Fruit fly (Drosophila melanogaster): Measurements from ENCODE around the gene CG10165.

CG10165 gene

dm6 chr2L:19565233-19565898 is 35.3 kb upstream of the CG10165 start, which contains the start of gene CG13077:
TSS of gene CG13077 (plus strand) at chr2L:19565863.
- TF ChIP-seq insv (optimal IDR thresholded peaks at IDR 0.05), result no peak
- no peak for TF ChIP-seq Myc (optimal IDR thresholded peaks at IDR 0.05)
- TF ChIP-seq ttk (optimal IDR thresholded peaks at IDR 0.05), result no peak
- TF ChIP-seq h (optimal IDR thresholded peaks at IDR 0.05), result no peak

dm6 chr2L:19563029-19563980 is 33.2 kb upstream of the CG10165 start, which contains the start of gene CG13078:
TSS of gene CG13078 (plus strand) at chr2L:19563930.
- TF ChIP-seq ttk (optimal IDR thresholded peaks at IDR 0.05), result no peak
- no peak for TF ChIP-seq h (optimal IDR thresholded peaks at IDR 0.05)
- TF ChIP-seq insv (optimal IDR thresholded peaks at IDR 0.05), result no peak
- no peak for TF ChIP-seq psq (optimal IDR thresholded peaks at IDR 0.05)
- TF ChIP-seq Sin3A (optimal IDR thresholded peaks at IDR 0.05), result no peak
- TF ChIP-seq Myc (optimal IDR thresholded peaks at IDR 0.05), result no peak

DNA sequence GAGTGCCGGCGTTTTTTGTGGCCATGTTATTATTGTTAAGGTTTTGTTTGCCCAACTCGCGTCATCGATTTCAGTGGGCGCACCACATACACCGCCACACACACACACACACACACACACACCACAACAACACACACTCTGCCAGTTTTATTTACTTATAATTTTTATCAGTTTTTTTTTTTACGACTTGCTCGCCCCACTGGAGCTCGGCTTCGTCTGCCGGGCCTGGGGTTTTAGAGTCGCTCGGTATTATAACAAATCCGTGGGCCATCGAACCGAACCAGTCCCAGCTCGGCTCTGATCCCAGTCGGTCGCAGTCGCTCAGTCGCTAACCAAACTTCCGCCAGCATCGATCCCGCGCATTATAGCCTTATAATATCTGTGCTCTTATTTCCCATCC is 19.3 kb upstream of the CG10165 start:
- no peak for TF ChIP-seq Myc (optimal IDR thresholded peaks at IDR 0.05)
- TF ChIP-seq psq (optimal IDR thresholded peaks at IDR 0.05), result no peak
- no peak for TF ChIP-seq insv (optimal IDR thresholded peaks at IDR 0.05)
- no peak for TF ChIP-seq h (optimal IDR thresholded peaks at IDR 0.05)
- TF ChIP-seq Sin3A (optimal IDR thresholded peaks at IDR 0.05), result no peak
- no peak for TF ChIP-seq ttk (optimal IDR thresholded peaks at IDR 0.05)

- TF ChIP-seq Myc (optimal IDR thresholded peaks at IDR 0.05), result no peak
- TF ChIP-seq ttk (optimal IDR thresholded peaks at IDR 0.05), result no peak
Measured at dm6 chr2L:19548158-19548557, 18.1 kb upstream of the CG10165 start, which contains the start of gene Tep4. TSS of gene Tep4 (plus strand) at chr2L:19548507.

dm6 chr2L:19546869-19547710 is 17.0 kb upstream of the CG10165 start, which contains the start of gene CG10337:
TSS of gene CG10337 (minus strand) at chr2L:19546959.
- TF ChIP-seq insv (optimal IDR thresholded peaks at IDR 0.05) (no peak), Myc (optimal IDR thresholded peaks at IDR 0.05) (no peak), psq (optimal IDR thresholded peaks at IDR 0.05) (no peak), Sin3A (optimal IDR thresholded peaks at IDR 0.05) (no peak), ttk (optimal IDR thresholded peaks at IDR 0.05) (no peak), h (optimal IDR thresholded peaks at IDR 0.05) (no peak)

dm6 chr2L:19543010-19543564 is 13.0 kb upstream of the CG10165 start:
- TF ChIP-seq insv (optimal IDR thresholded peaks at IDR 0.05) (no peak), Sin3A (optimal IDR thresholded peaks at IDR 0.05) (no peak), Myc (optimal IDR thresholded peaks at IDR 0.05) (no peak), ttk (optimal IDR thresholded peaks at IDR 0.05) (no peak), psq (optimal IDR thresholded peaks at IDR 0.05) (no peak), h (optimal IDR thresholded peaks at IDR 0.05) (no peak)

- TF ChIP-seq Myc (optimal IDR thresholded peaks at IDR 0.05) (no peak), insv (optimal IDR thresholded peaks at IDR 0.05) (no peak), h (optimal IDR thresholded peaks at IDR 0.05) (no peak)
Measured at dm6 chr2L:19542268-19542773, 12.2 kb upstream of the CG10165 start.

DNA sequence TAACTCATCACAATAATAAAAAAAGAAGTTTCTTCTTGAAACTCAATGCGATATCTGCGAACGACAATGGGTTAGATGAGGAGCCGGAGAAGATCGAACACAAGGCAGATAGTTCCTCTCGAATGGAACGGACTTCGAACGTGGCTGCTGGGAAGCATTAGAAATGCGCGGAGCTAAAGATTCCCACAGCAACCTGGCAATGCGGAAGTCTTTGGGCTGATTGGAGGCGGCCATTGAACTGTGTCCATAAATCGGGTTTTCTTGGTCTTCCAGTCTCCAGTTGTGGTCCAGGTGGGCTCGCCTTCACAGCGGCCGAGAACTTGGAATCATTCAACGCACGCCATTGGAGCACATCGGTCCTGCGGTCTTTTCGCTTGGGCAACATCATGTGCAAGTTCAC is 10.2 kb upstream of the CG10165 start, which contains the start of gene CG13081:
TSS of gene CG13081 (plus strand) at position 301 of the 400 bp plus-strand sequence.
- no peak for TF ChIP-seq h (optimal IDR thresholded peaks at IDR 0.05)

DNA sequence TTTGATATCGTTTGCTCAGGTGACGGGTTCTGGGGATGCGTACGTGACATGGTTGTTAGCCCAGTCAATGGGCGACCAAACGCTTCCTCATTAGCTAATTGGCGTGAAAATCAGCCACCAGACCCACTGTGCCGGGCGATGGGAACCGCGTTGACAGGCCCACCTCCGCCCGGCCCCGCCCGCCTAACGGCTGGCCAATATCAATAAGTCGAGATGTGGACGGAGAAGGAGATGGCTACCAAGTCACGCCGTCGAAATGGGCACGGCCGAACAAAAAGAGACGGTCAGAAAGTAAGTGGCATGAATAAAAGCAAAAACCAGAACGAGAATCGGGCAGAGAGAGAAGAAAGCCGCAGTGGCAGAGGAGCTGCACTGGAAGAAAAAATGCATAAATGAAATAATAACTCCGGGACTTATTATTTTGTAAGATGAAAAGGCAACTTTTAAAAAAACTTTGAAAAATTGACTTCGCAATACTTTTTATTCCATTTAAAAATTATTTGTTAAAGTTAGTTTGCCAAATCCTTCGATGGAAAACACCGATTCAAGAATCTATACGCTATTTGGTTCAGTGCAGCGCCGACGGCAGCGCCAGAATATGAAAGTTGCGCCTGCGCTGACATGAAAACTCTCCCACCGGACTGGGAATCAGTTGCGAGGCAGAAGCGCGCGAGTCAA is 7.8 kb upstream of the CG10165 start, which contains the start of gene CG13082:
TSS of gene CG13082 (plus strand) at position 647 of the 678 bp plus-strand sequence.
- TF ChIP-seq Sin3A (optimal IDR thresholded peaks at IDR 0.05), result no peak
- TF ChIP-seq psq (optimal IDR thresholded peaks at IDR 0.05), result no peak
- no peak for TF ChIP-seq h (optimal IDR thresholded peaks at IDR 0.05)
- TF ChIP-seq ttk (optimal IDR thresholded peaks at IDR 0.05), result no peak
- no peak for TF ChIP-seq Myc (optimal IDR thresholded peaks at IDR 0.05)
- TF ChIP-seq insv (optimal IDR thresholded peaks at IDR 0.05), result no peak

- TF ChIP-seq ttk (optimal IDR thresholded peaks at IDR 0.05) (no peak), Sin3A (optimal IDR thresholded peaks at IDR 0.05) (no peak), psq (optimal IDR thresholded peaks at IDR 0.05) (no peak), Myc (optimal IDR thresholded peaks at IDR 0.05) (no peak), h (optimal IDR thresholded peaks at IDR 0.05) (no peak)
Measured at dm6 chr2L:19535234-19535633, 5.1 kb upstream of the CG10165 start, which contains the start of gene CG31697. TSS of gene CG31697 (plus strand) at chr2L:19535448.

DNA sequence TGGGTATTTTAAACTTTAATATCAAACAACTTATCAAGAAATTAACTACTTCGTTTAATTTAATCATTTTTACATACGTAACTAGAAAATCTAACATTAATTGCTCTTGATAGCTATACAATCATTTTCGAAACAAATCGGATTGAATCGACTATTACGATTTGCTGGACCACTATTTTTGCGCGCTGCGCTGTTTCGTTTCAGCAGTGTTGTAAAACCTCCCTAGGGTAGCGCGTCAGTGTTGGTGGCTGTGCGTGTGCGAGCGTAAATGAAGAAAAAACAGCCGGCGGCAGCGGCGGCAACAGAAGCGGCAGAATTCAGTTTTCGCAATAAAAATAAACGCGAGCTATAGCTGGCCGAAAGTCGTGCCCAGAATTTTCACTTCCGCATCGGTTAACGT is 3.1 kb upstream of the CG10165 start, which contains the start of gene CG33116:
TSS of gene CG33116 (plus strand) at position 233 of the 400 bp plus-strand sequence.
- no peak for TF ChIP-seq Myc (optimal IDR thresholded peaks at IDR 0.05)
- TF ChIP-seq insv (optimal IDR thresholded peaks at IDR 0.05), result no peak
- TF ChIP-seq ttk (optimal IDR thresholded peaks at IDR 0.05), result no peak
- no peak for TF ChIP-seq psq (optimal IDR thresholded peaks at IDR 0.05)
- no peak for TF ChIP-seq Sin3A (optimal IDR thresholded peaks at IDR 0.05)
- no peak for TF ChIP-seq h (optimal IDR thresholded peaks at IDR 0.05)

Measured in Kc167 (cell line).